Fruit fly (Drosophila melanogaster) whole organism, pupa: Measurements from ENCODE around the gene Cyp4s3.

Source experiments
- CG10348 ChIP-seq: fragments of 200-800 bp; sonication (Bioruptor generic); IDR thresholded peaks from 2 replicates; pipeline ENCODE4 v1.3.6; 2022; ENCODE audit warnings: missing biosample characterization, missing genetic modification characterization
- CG12605 ChIP-seq: fragments of 200-800 bp; sonication (Bioruptor generic); IDR thresholded peaks from 2 replicates; pipeline ENCODE4 v1.3.6; 2022; ENCODE audit warnings: missing biosample characterization, missing genetic modification characterization
- CG13204 ChIP-seq: fragments of 200-800 bp; sonication (Bioruptor generic); optimal IDR thresholded peaks from 2 replicates; lab custom pipeline; 2018; ENCODE audit warnings: missing biosample characterization, mild to moderate bottlenecking, missing genetic modification characterization, moderate library complexity
- CG14655 ChIP-seq: fragments of 200-800 bp; sonication (Bioruptor generic); optimal IDR thresholded peaks from 3 replicates; lab custom pipeline; 2017; ENCODE audit warnings: mild to moderate bottlenecking, missing biosample characterization, missing genetic modification reagents, missing genetic modification characterization
- CG15710 ChIP-seq: fragments of 200-800 bp; sonication (Bioruptor generic); optimal IDR thresholded peaks from 2 replicates; lab custom pipeline; 2018; ENCODE audit warnings: missing biosample characterization, mild to moderate bottlenecking, missing genetic modification characterization, moderate library complexity
- CG17806 ChIP-seq: fragments of 200-800 bp; sonication (Bioruptor generic); optimal IDR thresholded peaks from 2 replicates; lab custom pipeline; 2018; ENCODE audit warnings: missing biosample characterization, mild to moderate bottlenecking, missing genetic modification characterization, moderate library complexity
- CG32121 ChIP-seq: fragments of 200-800 bp; sonication (Bioruptor generic); IDR thresholded peaks from 2 replicates; pipeline ENCODE4 v1.3.6; 2022; ENCODE audit warnings: missing biosample characterization, missing genetic modification characterization
- CG34367 ChIP-seq: fragments of 200-800 bp; sonication (Bioruptor generic); optimal IDR thresholded peaks from 2 replicates; lab custom pipeline; 2018; ENCODE audit warnings: missing biosample characterization, mild to moderate bottlenecking, missing genetic modification characterization
- CG4496 ChIP-seq: fragments of 200-800 bp; sonication (Bioruptor generic); IDR thresholded peaks from 3 replicates; pipeline ENCODE4 v1.3.6; 2022; ENCODE audit warnings: missing biosample characterization, missing genetic modification characterization
- CG8159 ChIP-seq: fragments of 200-800 bp; sonication (Bioruptor generic); optimal IDR thresholded peaks from 3 replicates; lab custom pipeline; 2018; ENCODE audit warnings: missing biosample characterization, mild to moderate bottlenecking, missing genetic modification characterization, moderate library complexity
- CG8301 ChIP-seq: fragments of 200-800 bp; sonication (Bioruptor generic); optimal IDR thresholded peaks from 2 replicates; lab custom pipeline; 2018; ENCODE audit warnings: missing biosample characterization, mild to moderate bottlenecking, missing genetic modification characterization
- CG9948 ChIP-seq: fragments of 200-800 bp; sonication (Bioruptor generic); optimal IDR thresholded peaks from 2 replicates; lab custom pipeline; 2018; ENCODE audit warnings: missing biosample characterization, mild to moderate bottlenecking, missing genetic modification characterization, moderate library complexity
- D1 ChIP-seq: fragments of 200-800 bp; sonication (Bioruptor generic); optimal IDR thresholded peaks from 2 replicates; lab custom pipeline; 2018; ENCODE audit warnings: missing biosample characterization, mild to moderate bottlenecking, missing genetic modification characterization, moderate library complexity
- Ets98B ChIP-seq: fragments of 200-800 bp; sonication (Bioruptor generic); IDR thresholded peaks from 2 replicates; pipeline ENCODE4 v1.3.6; 2022; ENCODE audit warnings: missing biosample characterization, missing genetic modification characterization
- Pif1A ChIP-seq: fragments of 200-800 bp; sonication (Bioruptor generic); optimal IDR thresholded peaks from 3 replicates; lab custom pipeline; 2016; ENCODE audit warnings: missing biosample characterization, missing genetic modification characterization
- Pif1B ChIP-seq: fragments of 200-800 bp; sonication (Bioruptor generic); optimal IDR thresholded peaks from 3 replicates; lab custom pipeline; 2016; ENCODE audit warnings: missing biosample characterization, missing genetic modification characterization
- Snoo ChIP-seq: fragments of 200-800 bp; sonication (Bioruptor generic); optimal IDR thresholded peaks from 3 replicates; lab custom pipeline; 2017; ENCODE audit warnings: missing biosample characterization, mild to moderate bottlenecking, missing genetic modification characterization, inconsistent platforms
- fd96Ca ChIP-seq: fragments of 200-800 bp; sonication (Bioruptor generic); IDR thresholded peaks from 3 replicates; pipeline ENCODE4 v1.3.6; 2022; ENCODE audit warnings: missing biosample characterization, missing genetic modification characterization
- gl ChIP-seq: fragments of 200-800 bp; sonication (Bioruptor generic); optimal IDR thresholded peaks from 2 replicates; lab custom pipeline; 2018; ENCODE audit warnings: missing biosample characterization, mild to moderate bottlenecking, missing genetic modification characterization
- rn ChIP-seq: fragments of 200-800 bp; sonication (Bioruptor generic); IDR thresholded peaks from 2 replicates; pipeline ENCODE4 v1.3.6; 2022; ENCODE audit warnings: missing biosample characterization, missing genetic modification characterization

The Cyp4s3 gene

DNA sequence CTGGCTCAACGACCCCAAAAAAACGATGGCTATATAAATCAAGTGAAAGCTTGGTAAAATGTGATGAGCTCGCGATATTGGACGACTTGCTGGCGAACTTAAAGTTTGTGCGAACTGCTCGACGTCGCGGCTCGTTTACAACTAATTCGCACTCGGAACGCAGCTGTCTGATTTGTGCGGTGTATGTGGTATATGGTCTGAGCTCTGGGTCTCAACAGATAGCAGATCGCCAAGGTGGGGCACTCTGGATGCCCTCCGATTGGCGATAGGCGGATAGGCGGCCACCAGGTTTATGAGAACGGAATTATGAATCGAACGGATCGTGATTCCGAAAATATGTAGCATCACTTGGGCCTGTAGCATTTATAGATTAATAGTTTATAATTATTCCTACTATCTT lies at the start of gene Cyp4s3:
TSS of gene Cyp4s3 (minus strand) at position 146 of the 400 bp plus-strand sequence.
- TF ChIP-seq CG8159 (tag; lab: Kevin White, UChicago) (no peak), CG4496 (GFP tag; lab: Robert Waterston, UW) (no peak), rn (GFP tag; lab: Robert Waterston, UW) (no peak), CG17806 (tag; lab: Kevin White, UChicago) (no peak), Ets98B (GFP tag; lab: Robert Waterston, UW) (no peak), CG15710 (tag; lab: Kevin White, UChicago) (no peak), CG9948 (tag; lab: Kevin White, UChicago) (no peak), Pif1A (GFP tag; lab: Kevin White, UChicago) (no peak), Snoo (tag; lab: Kevin White, UChicago) (no peak), CG8301 (tag; lab: Kevin White, UChicago) (no peak), CG13204 (no peak), Pif1B (no peak), D1 (tag; lab: Kevin White, UChicago) (no peak), CG12605 (no peak)

DNA sequence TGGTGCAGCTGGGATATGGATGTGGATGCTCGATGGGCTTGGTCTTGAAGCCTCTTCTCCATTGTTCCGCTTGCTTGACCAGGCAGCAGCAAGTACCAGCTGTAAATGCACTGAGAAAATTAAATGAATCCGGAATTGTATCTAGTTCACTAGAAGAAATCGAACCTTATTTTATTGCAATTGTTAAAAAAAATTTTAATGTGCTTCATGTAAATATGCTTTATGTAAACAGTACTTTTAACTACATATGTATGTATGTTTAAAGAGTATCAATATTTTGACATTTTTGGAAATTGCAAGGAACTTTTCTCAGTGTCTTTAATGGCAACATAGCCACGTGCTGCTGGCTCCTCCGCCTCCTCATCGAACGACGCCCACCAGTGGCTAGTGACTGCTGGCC lies 48.5 kb upstream of the Cyp4s3 start:
- TF ChIP-seq CG4496 (GFP tag; lab: Robert Waterston, UW) (0 out of 3 replicates have a peak, but pooled peaks have one; percentile 32), CG15710 (tag; lab: Kevin White, UChicago) (no peak), CG8301 (tag; lab: Kevin White, UChicago) (peak; percentile 72), CG32121 (GFP tag; lab: Robert Waterston, UW) (0 out of 2 replicates have a peak, but pooled peaks have one; percentile 19), CG14655 (GFP tag; lab: Kevin White, UChicago) (peak; percentile 70), gl (tag; lab: Kevin White, UChicago) (no peak)

dm6 chrX:15163395-15163794 lies 47.1 kb upstream of the Cyp4s3 start:
- TF ChIP-seq CG8301 (tag; lab: Kevin White, UChicago) = peak; percentile 63
- no peak for TF ChIP-seq D1 (tag; lab: Kevin White, UChicago)
- no peak for TF ChIP-seq rn (GFP tag; lab: Robert Waterston, UW)
- peak; percentile 63 for TF ChIP-seq CG14655 (GFP tag; lab: Kevin White, UChicago)
- no peak for TF ChIP-seq CG32121 (GFP tag; lab: Robert Waterston, UW)

- 0 out of 3 replicates have a peak, but pooled peaks have one; percentile 45 for TF ChIP-seq CG4496 (GFP tag; lab: Robert Waterston, UW)
- no peak for TF ChIP-seq Pif1B
- no peak for TF ChIP-seq CG8159 (tag; lab: Kevin White, UChicago)
- 0 out of 2 replicates have a peak, but pooled peaks have one; percentile 5 for TF ChIP-seq Ets98B (GFP tag; lab: Robert Waterston, UW)
- TF ChIP-seq fd96Ca (GFP tag; lab: Robert Waterston, UW) = peak; percentile 17; the same call in 1 of the 3 replicates
- no peak for TF ChIP-seq CG12605
- TF ChIP-seq Pif1A (GFP tag; lab: Kevin White, UChicago) = peak; percentile 3
- no peak for TF ChIP-seq rn (GFP tag; lab: Robert Waterston, UW)
- TF ChIP-seq CG15710 (tag; lab: Kevin White, UChicago) = no peak
- no peak for TF ChIP-seq gl (tag; lab: Kevin White, UChicago)
- TF ChIP-seq D1 (tag; lab: Kevin White, UChicago) = no peak
- TF ChIP-seq CG8301 (tag; lab: Kevin White, UChicago) = no peak
- no peak for TF ChIP-seq CG13204
These were observed 46.6 kb upstream of the Cyp4s3 start, which contains the start of gene CG9095 for dm6 chrX:15162941-15163340. Gene CG9095 (minus strand): TSS chrX:15163225.

DNA sequence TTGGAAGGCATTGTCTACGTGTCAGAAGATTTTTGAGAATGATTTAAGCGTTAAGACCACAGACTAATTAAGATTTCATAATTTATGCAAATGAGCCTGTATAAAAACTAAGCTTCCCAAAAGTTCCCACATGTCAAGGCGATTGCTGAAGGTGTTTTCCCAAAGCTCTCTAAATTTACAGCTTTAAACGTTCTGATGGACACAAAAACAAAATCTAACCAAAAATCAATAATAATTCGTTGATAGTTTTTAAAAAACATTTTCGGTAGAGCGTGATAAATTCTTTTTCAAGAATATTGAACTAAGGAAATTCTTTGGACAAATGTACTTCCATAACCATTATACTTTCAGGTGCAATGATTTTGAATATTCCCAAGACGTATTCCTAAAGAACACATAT lies 45.7 kb upstream of the Cyp4s3 start:
- TF ChIP-seq CG14655 (GFP tag; lab: Kevin White, UChicago) (peak; percentile 0), CG8159 (tag; lab: Kevin White, UChicago) (no peak), CG8301 (tag; lab: Kevin White, UChicago) (no peak), CG9948 (tag; lab: Kevin White, UChicago) (no peak), CG34367 (tag; lab: Kevin White, UChicago) (no peak), rn (GFP tag; lab: Robert Waterston, UW) (no peak)

DNA sequence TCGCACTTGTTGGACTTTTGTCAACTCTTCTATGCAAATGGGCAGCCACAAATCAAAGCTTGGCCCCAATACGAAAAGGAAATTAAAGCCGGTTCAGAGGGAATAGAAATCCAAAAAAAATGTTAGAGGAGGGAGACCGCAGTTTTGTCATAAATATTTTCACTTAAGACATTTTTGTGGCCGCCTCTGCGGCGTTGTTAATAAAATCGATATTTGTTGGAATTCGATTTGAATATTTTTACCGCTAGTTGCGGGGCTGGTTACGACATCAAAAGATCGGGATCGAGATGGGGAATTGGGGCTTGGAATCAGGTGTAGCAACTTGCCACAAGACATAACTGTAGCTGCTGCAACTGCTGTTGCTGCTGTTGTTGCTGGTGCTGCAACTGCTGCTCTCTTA lies 40.9 kb upstream of the Cyp4s3 start:
- no peak for TF ChIP-seq CG10348 (GFP tag; lab: Robert Waterston, UW)
- TF ChIP-seq Pif1A (GFP tag; lab: Kevin White, UChicago) = no peak
- no peak for TF ChIP-seq CG34367 (tag; lab: Kevin White, UChicago)
- TF ChIP-seq CG9948 (tag; lab: Kevin White, UChicago) = no peak
- TF ChIP-seq, all 21 proteins: peak for 0

- TF ChIP-seq Pif1B (peak; percentile 37), Ets98B (GFP tag; lab: Robert Waterston, UW) (peak; percentile 63), rn (GFP tag; lab: Robert Waterston, UW) (no peak), CG8159 (tag; lab: Kevin White, UChicago) (no peak), CG14655 (GFP tag; lab: Kevin White, UChicago) (peak; percentile 77), Pif1A (GFP tag; lab: Kevin White, UChicago) (peak; percentile 32), CG9948 (tag; lab: Kevin White, UChicago) (peak; percentile 27), D1 (tag; lab: Kevin White, UChicago) (no peak), CG12605 (0 out of 2 replicates have a peak, but pooled peaks have one; percentile 46), CG32121 (GFP tag; lab: Robert Waterston, UW) (peak; percentile 57), CG4496 (GFP tag; lab: Robert Waterston, UW) (peak; percentile 72; the same call in 1 of the 3 replicates), CG8301 (tag; lab: Kevin White, UChicago) (peak; percentile 79), fd96Ca (GFP tag; lab: Robert Waterston, UW) (peak; percentile 45; the same call in 1 of the 3 replicates)
These were observed 39.9 kb upstream of the Cyp4s3 start for dm6 chrX:15156286-15156685.
